Fruit fly (Drosophila melanogaster): ENCODE measurements around the gene Cdep.
A peak's percentile ranks its signal among the peaks of the same experiment; 100 is the strongest.

Cdep gene

DNA sequence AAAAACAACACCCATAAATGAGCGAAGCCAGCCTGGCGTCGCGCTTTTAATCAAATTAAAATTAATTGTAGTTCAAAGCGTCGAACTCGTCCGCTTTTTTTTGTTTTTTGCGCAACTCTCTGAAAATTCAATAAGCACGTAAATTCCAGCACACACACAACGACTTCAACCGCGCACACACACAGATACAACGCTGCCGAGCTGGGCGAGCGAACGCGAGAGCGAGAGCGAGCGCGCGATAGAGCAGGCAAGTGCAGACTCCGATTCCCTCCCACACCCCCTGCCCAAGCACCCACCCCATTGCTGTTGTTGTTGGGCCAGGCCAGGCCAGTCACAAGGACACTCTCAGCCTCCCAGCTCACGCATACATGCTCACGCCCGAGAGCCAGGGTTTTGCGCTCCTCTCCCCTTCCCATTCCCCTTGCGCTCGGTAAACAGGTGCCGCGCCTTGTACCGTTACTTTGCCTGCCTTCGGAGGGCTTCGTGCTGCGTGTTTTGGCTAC is 538 bp downstream of the Cdep start (continued):
- no peak for TF ChIP-seq CG11696 (GFP tag; IDR thresholded peaks at IDR 0.05)
- no peak for TF ChIP-seq Abd-B (GFP tag; optimal IDR thresholded peaks at IDR 0.05)
- 0 out of 2 replicates have a peak, but pooled peaks have one; percentile 4 for TF ChIP-seq Ada2b (GFP tag; IDR thresholded peaks at IDR 0.05)
- TF ChIP-seq CG8924 (tag; optimal IDR thresholded peaks at IDR 0.05): no peak
- no peak for TF ChIP-seq Fer2 (tag; optimal IDR thresholded peaks at IDR 0.05)
- TF ChIP-seq CG14667 (GFP tag; IDR thresholded peaks at IDR 0.05): no peak
- no peak for TF ChIP-seq peb (GFP tag; IDR thresholded peaks at IDR 0.05)
- TF ChIP-seq lbe (GFP tag; optimal IDR thresholded peaks at IDR 0.05): peak; percentile 7
- TF ChIP-seq CG10431 (GFP tag; optimal IDR thresholded peaks at IDR 0.05): no peak
- TF ChIP-seq Deaf1 (tag; optimal IDR thresholded peaks at IDR 0.05): peak; percentile 90
- peak; percentile 35; the same call in 1 of the 2 replicates for TF ChIP-seq Drgx (GFP tag; IDR thresholded peaks at IDR 0.05)
- peak; percentile 32 for TF ChIP-seq lab (GFP tag; optimal IDR thresholded peaks at IDR 0.05)
- TF ChIP-seq Myb (GFP tag; optimal IDR thresholded peaks at IDR 0.05): no peak
- TF ChIP-seq HLHmδ (GFP tag; optimal IDR thresholded peaks at IDR 0.05): no peak
- peak; percentile 64 to 77 for TF ChIP-seq Trl (optimal IDR thresholded peaks at IDR 0.05)
- TF ChIP-seq Trl (GFP tag; optimal IDR thresholded peaks at IDR 0.05): no peak
- TF ChIP-seq en (GFP tag; optimal IDR thresholded peaks at IDR 0.05): no peak
- peak; percentile 41 for TF ChIP-seq ftz-f1 (GFP tag; optimal IDR thresholded peaks at IDR 0.05)
- peak; percentile 17 for TF ChIP-seq sens (GFP tag)
- peak; percentile 57 for TF ChIP-seq kni (GFP tag; optimal IDR thresholded peaks at IDR 0.05)
- TF ChIP-seq nom (GFP tag; optimal IDR thresholded peaks at IDR 0.05): peak; percentile 7
- peak; percentile 9; the same call in 1 of the 2 replicates for TF ChIP-seq Bgb (GFP tag; IDR thresholded peaks at IDR 0.05; ENCODE audit: partially characterized antibody)
- TF ChIP-seq ci (GFP tag; IDR thresholded peaks at IDR 0.05): peak; percentile 49; the same call in 1 of the 3 replicates
- TF ChIP-seq Dfd (GFP tag; optimal IDR thresholded peaks at IDR 0.05): no peak
- TF ChIP-seq ewg (GFP tag; optimal IDR thresholded peaks at IDR 0.05): peak; percentile 24
- no peak for TF ChIP-seq az2 (GFP tag; optimal IDR thresholded peaks at IDR 0.05)
- no peak for TF ChIP-seq gcm2 (GFP tag; optimal IDR thresholded peaks at IDR 0.05)
- TF ChIP-seq fd3F (GFP tag; optimal IDR thresholded peaks at IDR 0.05): no peak
- TF ChIP-seq tgo (GFP tag; IDR thresholded peaks at IDR 0.05): no peak
- peak; percentile 70; the same call in 1 of the 4 replicates for TF ChIP-seq chinmo (GFP tag; IDR thresholded peaks at IDR 0.05; ENCODE audit: partially characterized antibody)
- peak; percentile 48 for TF ChIP-seq chn (GFP tag; optimal IDR thresholded peaks at IDR 0.05)
- TF ChIP-seq CG6689 (GFP tag; IDR thresholded peaks at IDR 0.05): no peak
- TF ChIP-seq HLH3B (GFP tag; IDR thresholded peaks at IDR 0.05): no peak
- TF ChIP-seq her (GFP tag; optimal IDR thresholded peaks at IDR 0.05): peak; percentile 4
- TF ChIP-seq CG18599 (GFP tag; optimal IDR thresholded peaks at IDR 0.05): peak; percentile 43
- no peak for TF ChIP-seq Gsc (GFP tag; IDR thresholded peaks at IDR 0.05)
- no peak for TF ChIP-seq Dll (GFP tag; IDR thresholded peaks at IDR 0.05; ENCODE audit: partially characterized antibody)
- TF ChIP-seq CG6854 (GFP tag; optimal IDR thresholded peaks at IDR 0.05): no peak
- TF ChIP-seq CG15479 (GFP tag; optimal IDR thresholded peaks at IDR 0.05): peak; percentile 51
- TF ChIP-seq CG4360 (GFP tag; IDR thresholded peaks at IDR 0.05): peak; percentile 92
- no peak for TF ChIP-seq CG15011 (GFP tag; optimal IDR thresholded peaks at IDR 0.05)
- TF ChIP-seq CG18011 (GFP tag; optimal IDR thresholded peaks at IDR 0.05): no peak
- TF ChIP-seq Fer1 (GFP tag; optimal IDR thresholded peaks at IDR 0.05): peak; percentile 28
- no peak for TF ChIP-seq Ssrp (tag; optimal IDR thresholded peaks at IDR 0.05)
- 0 out of 3 replicates have a peak, but pooled peaks have one; percentile 48 for TF ChIP-seq CG11456 (GFP tag; IDR thresholded peaks at IDR 0.05)
- no peak for TF ChIP-seq ab (GFP tag; optimal IDR thresholded peaks at IDR 0.05)
- TF ChIP-seq dan (GFP tag; IDR thresholded peaks at IDR 0.05): no peak
- TF ChIP-seq B-H1 (GFP tag; IDR thresholded peaks at IDR 0.05): peak; percentile 11; the same call in 1 of the 3 replicates
- TF ChIP-seq CG1832 (GFP tag; optimal IDR thresholded peaks at IDR 0.05): peak; percentile 82
- no peak for TF ChIP-seq slou (GFP tag; optimal IDR thresholded peaks at IDR 0.05)
- TF ChIP-seq CG34422 (GFP tag; IDR thresholded peaks at IDR 0.05): peak; percentile 26; the same call in 1 of the 3 replicates
